Worm (Caenorhabditis elegans): Measurements from ENCODE around the gene tufm-1.

- no peak for TF ChIP-seq zip-8 (tag; optimal IDR thresholded peaks at IDR 0.05)
- no peak for TF ChIP-seq ceh-39 (tag; optimal IDR thresholded peaks at IDR 0.05)
- TF ChIP-seq nhr-237 (tag; optimal IDR thresholded peaks at IDR 0.05) = no peak
- TF ChIP-seq unc-62 (GFP tag; optimal IDR thresholded peaks at IDR 0.05) = no peak
- TF ChIP-seq pha-4 (tag; optimal IDR thresholded peaks at IDR 0.05) = no peak
- no peak for TF ChIP-seq lsy-2 (tag; optimal IDR thresholded peaks at IDR 0.05)
- TF ChIP-seq ceh-83 (GFP tag; optimal IDR thresholded peaks at IDR 0.05) = no peak
- TF ChIP-seq tbx-8 (GFP tag; optimal IDR thresholded peaks at IDR 0.05) = no peak
- TF ChIP-seq unc-39 (tag; optimal IDR thresholded peaks at IDR 0.05) = no peak
- no peak for TF ChIP-seq elt-1 (tag; optimal IDR thresholded peaks at IDR 0.05; ENCODE audit: borderline replicate concordance, insufficient read depth)
- TF ChIP-seq nhr-76 (tag; optimal IDR thresholded peaks at IDR 0.05) = no peak
- TF ChIP-seq ztf-11 (tag; optimal IDR thresholded peaks at IDR 0.05) = no peak
- TF ChIP-seq hlh-1 (tag; optimal IDR thresholded peaks at IDR 0.05) = no peak
- TF ChIP-seq elt-3 (tag; optimal IDR thresholded peaks at IDR 0.05) = no peak
These were observed 43.6 kb upstream of the tufm-1 start for ce11 chrIII:2858334-2858733.
